Fruit fly (Drosophila melanogaster) whole organism, embryonic: ENCODE data around the gene Lcp65Ag1.

Experiments used
- BEAF-32 ChIP-seq: fragments of 200-800 bp; sonication (Bioruptor generic); optimal IDR thresholded peaks from 3 replicates; lab custom pipeline; 2017; ENCODE audit warnings: missing biosample characterization, missing genetic modification characterization, mild to moderate bottlenecking, moderate library complexity, missing genetic modification reagents
- CG10209 ChIP-seq: fragments of 200-800 bp; sonication (Bioruptor generic); optimal IDR thresholded peaks from 3 replicates; lab custom pipeline; 2017; ENCODE audit warnings: missing biosample characterization, mild to moderate bottlenecking, missing genetic modification characterization, missing genetic modification reagents
- CG10979 ChIP-seq: fragments of 200-800 bp; sonication (Bioruptor generic); optimal IDR thresholded peaks from 2 replicates; lab custom pipeline; 2018; ENCODE audit warnings: missing biosample characterization, mild to moderate bottlenecking, missing genetic modification characterization, moderate library complexity
- CG11560 ChIP-seq: fragments of 200-800 bp; sonication (Bioruptor generic); IDR thresholded peaks from 3 replicates; pipeline ENCODE4 v1.3.6; 2022; ENCODE audit warnings: missing biosample characterization, missing genetic modification characterization
- CG12071 ChIP-seq: fragments of 200-800 bp; sonication (Bioruptor generic); optimal IDR thresholded peaks from 3 replicates; lab custom pipeline; 2018; ENCODE audit warnings: missing biosample characterization, mild to moderate bottlenecking, missing genetic modification characterization
- CG12391 ChIP-seq: fragments of 200-800 bp; sonication (Bioruptor generic); optimal IDR thresholded peaks from 3 replicates; lab custom pipeline; 2018; ENCODE audit warnings: missing biosample characterization, mild to moderate bottlenecking, missing genetic modification characterization, moderate library complexity
- CG13424 ChIP-seq: fragments of 200-800 bp; sonication (Bioruptor generic); optimal IDR thresholded peaks from 2 replicates; lab custom pipeline; 2019; ENCODE audit warnings: missing biosample characterization, mild to moderate bottlenecking, missing genetic modification characterization, moderate library complexity
- CG17359 ChIP-seq: fragments of 200-800 bp; sonication (Bioruptor generic); optimal IDR thresholded peaks from 3 replicates; lab custom pipeline; 2018; ENCODE audit warnings: missing biosample characterization, mild to moderate bottlenecking, missing genetic modification characterization, moderate library complexity
- CG17361 ChIP-seq: fragments of 200-800 bp; sonication (Bioruptor generic); IDR thresholded peaks from 3 replicates; pipeline ENCODE4 v1.3.6; 2022; ENCODE audit warnings: missing biosample characterization, missing genetic modification characterization
- CG18262 ChIP-seq: fragments of 200-800 bp; optimal IDR thresholded peaks from 3 replicates; lab custom pipeline; 2019; ENCODE audit warnings: missing biosample characterization, mild to moderate bottlenecking, missing genetic modification characterization, moderate library complexity
- CG30403 ChIP-seq: fragments of 200-800 bp; sonication (Bioruptor generic); optimal IDR thresholded peaks from 3 replicates; lab custom pipeline; 2016; ENCODE audit warnings: missing biosample characterization, missing genetic modification characterization
- CG31441 ChIP-seq: fragments of 200-800 bp; sonication (Bioruptor generic); IDR thresholded peaks from 2 replicates; pipeline ENCODE4 v1.3.6; 2022; ENCODE audit warnings: missing biosample characterization, missing genetic modification characterization
- CG32767 ChIP-seq: fragments of 200-800 bp; sonication (Bioruptor generic); IDR thresholded peaks from 2 replicates; pipeline ENCODE4 v1.3.6; 2022; ENCODE audit warnings: missing biosample characterization, missing genetic modification characterization
- CG33557 ChIP-seq: fragments of 200-800 bp; sonication (Bioruptor generic); optimal IDR thresholded peaks from 2 replicates; lab custom pipeline; 2019; ENCODE audit warnings: missing biosample characterization, mild to moderate bottlenecking, missing genetic modification characterization, moderate library complexity
- CG4707 ChIP-seq: fragments of 200-800 bp; sonication (Bioruptor generic); optimal IDR thresholded peaks from 2 replicates; lab custom pipeline; 2018; ENCODE audit warnings: missing biosample characterization, mild to moderate bottlenecking, missing genetic modification characterization, moderate library complexity
- CG6175 ChIP-seq: fragments of 200-800 bp; sonication (Bioruptor generic); IDR thresholded peaks from 3 replicates; pipeline ENCODE4 v1.3.6; 2022; ENCODE audit warnings: missing biosample characterization, missing genetic modification characterization
- CG8290 ChIP-seq, 3 experiments: fragments of 200-800 bp; sonication (Bioruptor generic); optimal IDR thresholded peaks; 2 replicates each; lab custom pipeline; 2016 to 2019; ENCODE audit warnings: missing biosample characterization in 3 of 3, missing genetic modification characterization in 3 of 3, mild to moderate bottlenecking in 2 of 3, moderate library complexity in 1 of 3
- CG9609 ChIP-seq: fragments of 200-800 bp; sonication (Bioruptor generic); optimal IDR thresholded peaks from 3 replicates; lab custom pipeline; 2016; ENCODE audit warnings: missing biosample characterization, missing genetic modification characterization
- Deaf1 ChIP-seq: fragments of 200-800 bp; optimal IDR thresholded peaks from 3 replicates; lab custom pipeline; 2019; ENCODE audit warnings: missing biosample characterization, mild to moderate bottlenecking, missing genetic modification characterization, moderate library complexity
- Dll ChIP-seq: fragments of 200-800 bp; sonication (Bioruptor generic); IDR thresholded peaks from 4 replicates; pipeline ENCODE4 v1.3.6; 2022; ENCODE audit warnings: missing biosample characterization, missing genetic modification characterization; ENCODE audit not compliant: partially characterized antibody
- ERR ChIP-seq: fragments of 200-800 bp; sonication (Bioruptor generic); optimal IDR thresholded peaks from 2 replicates; lab custom pipeline; 2016; ENCODE audit warnings: missing biosample characterization, missing genetic modification characterization
- Ets65A ChIP-seq: fragments of 200-800 bp; sonication (Bioruptor generic); peaks from one replicate; lab custom pipeline; 2016; ENCODE audit warnings: missing biosample characterization, missing genetic modification characterization
- Hand ChIP-seq: fragments of 200-800 bp; sonication (Bioruptor generic); optimal IDR thresholded peaks from 2 replicates; lab custom pipeline; 2017; ENCODE audit warnings: mild to moderate bottlenecking, missing biosample characterization, missing genetic modification reagents, missing genetic modification characterization
- Mrtf ChIP-seq: fragments of 200-800 bp; sonication (Bioruptor generic); IDR thresholded peaks from 3 replicates; pipeline ENCODE4 v1.3.6; 2022; ENCODE audit warnings: missing biosample characterization, missing genetic modification characterization
- Rfx ChIP-seq: fragments of 200-800 bp; sonication (Bioruptor generic); IDR thresholded peaks from 2 replicates; pipeline ENCODE4 v1.3.6; 2022; ENCODE audit warnings: missing biosample characterization, missing genetic modification characterization
- Sox100B ChIP-seq: fragments of 200-800 bp; sonication (Bioruptor generic); optimal IDR thresholded peaks from 3 replicates; lab custom pipeline; 2018; ENCODE audit warnings: missing biosample characterization, mild to moderate bottlenecking, missing genetic modification characterization
- Sox102F ChIP-seq: fragments of 200-800 bp; sonication (Bioruptor generic); optimal IDR thresholded peaks from 2 replicates; lab custom pipeline; 2018; ENCODE audit warnings: missing biosample characterization, mild to moderate bottlenecking, missing genetic modification characterization, moderate library complexity
- Ssrp ChIP-seq: fragments of 200-800 bp; sonication (Bioruptor generic); optimal IDR thresholded peaks from 2 replicates; lab custom pipeline; 2018; ENCODE audit warnings: missing biosample characterization, mild to moderate bottlenecking, missing genetic modification characterization, moderate library complexity
- Trl ChIP-seq, 3 experiments: fragments of >200 bp in 2 of 3; fragments of 200-800 bp in 1 of 3; sonication (Bioruptor generic) in 1 of 3; optimal IDR thresholded peaks; 2 replicates in 1 of 3; 3 replicates in 2 of 3; lab custom pipeline; 2016 to 2017; ENCODE audit warnings: missing biosample characterization in 1 of 3, missing genetic modification characterization in 1 of 3
- btn ChIP-seq: fragments of 200-800 bp; sonication (Bioruptor generic); optimal IDR thresholded peaks from 2 replicates; lab custom pipeline; 2016; ENCODE audit warnings: missing biosample characterization, missing genetic modification characterization
- dmrt11E ChIP-seq: fragments of 200-800 bp; sonication (Bioruptor generic); optimal IDR thresholded peaks from 3 replicates; lab custom pipeline; 2018; ENCODE audit warnings: missing biosample characterization, mild to moderate bottlenecking, missing genetic modification characterization, moderate library complexity
- gcm ChIP-seq: fragments of 200-800 bp; sonication (Bioruptor generic); optimal IDR thresholded peaks from 2 replicates; lab custom pipeline; 2019; ENCODE audit warnings: missing biosample characterization, mild to moderate bottlenecking, missing genetic modification characterization, moderate library complexity
- gsb-n ChIP-seq: fragments of 200-800 bp; sonication (Bioruptor generic); optimal IDR thresholded peaks from 3 replicates; lab custom pipeline; 2018; ENCODE audit warnings: missing biosample characterization, mild to moderate bottlenecking, missing genetic modification characterization
- lab ChIP-seq: fragments of 200-800 bp; sonication (Bioruptor generic); optimal IDR thresholded peaks from 3 replicates; lab custom pipeline; 2017; ENCODE audit warnings: missing biosample characterization, missing genetic modification characterization, mild to moderate bottlenecking, moderate library complexity, missing genetic modification reagents
- lola ChIP-seq, 3 experiments: fragments of >200 bp in 2 of 3; fragments of 200-800 bp in 1 of 3; sonication (Bioruptor generic) in 1 of 3; optimal IDR thresholded peaks; 2 replicates each; lab custom pipeline; 2017 to 2019; ENCODE audit warnings: missing biosample characterization in 3 of 3, missing genetic modification characterization in 3 of 3, mild to moderate bottlenecking in 1 of 3, moderate library complexity in 1 of 3
- nmo ChIP-seq: fragments of 200-800 bp; sonication (Bioruptor generic); optimal IDR thresholded peaks from 2 replicates; lab custom pipeline; 2018; ENCODE audit warnings: missing biosample characterization, mild to moderate bottlenecking, missing genetic modification characterization, moderate library complexity
- prd ChIP-seq, 3 experiments: fragments of >200 bp in 2 of 3; fragments of 200-800 bp in 1 of 3; sonication (Bioruptor generic) in 1 of 3; optimal IDR thresholded peaks in 2 of 3; IDR thresholded peaks in 1 of 3; 2 replicates in 2 of 3; 3 replicates in 1 of 3; pipeline versions ENCODE4 v1.3.6 to Lab custom; 2017 to 2022; ENCODE audit warnings: missing biosample characterization in 1 of 3, missing genetic modification characterization in 1 of 3
- ro ChIP-seq: fragments of 200-800 bp; sonication (Bioruptor generic); IDR thresholded peaks from 2 replicates; pipeline ENCODE4 v1.3.6; 2022; ENCODE audit warnings: missing biosample characterization, missing genetic modification characterization
- row ChIP-seq: fragments of 200-800 bp; sonication (Bioruptor generic); IDR thresholded peaks from 3 replicates; pipeline ENCODE4 v1.3.6; 2022; ENCODE audit warnings: missing biosample characterization, missing genetic modification characterization
- scrt ChIP-seq: fragments of 200-800 bp; sonication (Bioruptor generic); optimal IDR thresholded peaks from 2 replicates; lab custom pipeline; 2018; ENCODE audit warnings: missing biosample characterization, mild to moderate bottlenecking, missing genetic modification characterization, moderate library complexity
- sd ChIP-seq: fragments of 200-800 bp; sonication (Bioruptor generic); optimal IDR thresholded peaks from 3 replicates; lab custom pipeline; 2018; ENCODE audit warnings: missing biosample characterization, mild to moderate bottlenecking, missing genetic modification characterization, moderate library complexity
- sens ChIP-seq: fragments of 200-800 bp; sonication (Bioruptor generic); peaks from one replicate; lab custom pipeline; 2016; ENCODE audit warnings: missing biosample characterization, missing genetic modification characterization
- slp2 ChIP-seq: fragments of 200-800 bp; sonication (Bioruptor generic); optimal IDR thresholded peaks from 2 replicates; lab custom pipeline; 2016; ENCODE audit warnings: missing biosample characterization, missing genetic modification characterization
- tin ChIP-seq: fragments of 200-800 bp; sonication (Bioruptor generic); optimal IDR thresholded peaks from 3 replicates; lab custom pipeline; 2016; ENCODE audit warnings: missing biosample characterization, missing genetic modification characterization
- zfh2 ChIP-seq: fragments of 200-800 bp; sonication (Bioruptor generic); optimal IDR thresholded peaks from 2 replicates; lab custom pipeline; 2016; ENCODE audit warnings: missing biosample characterization, missing genetic modification characterization

Lcp65Ag1 gene

DNA sequence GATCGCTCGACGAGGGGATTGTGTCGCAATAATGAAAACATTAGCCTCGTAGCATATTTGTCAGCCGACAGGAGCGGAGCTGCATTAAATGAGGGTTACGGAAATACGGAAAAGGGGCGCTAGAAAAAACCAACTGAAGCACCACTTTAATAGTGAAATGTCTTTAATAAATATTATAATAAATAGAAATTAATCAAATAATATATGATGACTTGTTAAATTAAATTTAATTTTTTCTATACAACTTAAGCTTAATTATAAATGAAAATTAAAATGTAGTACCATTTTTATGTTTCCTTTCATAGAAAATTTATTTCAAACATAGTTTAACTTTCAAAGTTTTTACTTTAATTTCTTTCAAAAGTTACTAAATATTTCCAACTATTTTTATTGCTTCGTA is 26.9 kb upstream of the Lcp65Ag1 start:
- no peak for TF ChIP-seq prd (optimal IDR thresholded peaks at IDR 0.05; lab: Kevin White, UChicago)
- TF ChIP-seq prd (GFP tag; IDR thresholded peaks at IDR 0.05; lab: Robert Waterston, UW): 0 out of 3 replicates have a peak, but pooled peaks have one; percentile 11
- peak; percentile 46 for TF ChIP-seq nmo (GFP tag; lab: Kevin White, UChicago)
- no peak for TF ChIP-seq zfh2 (GFP tag; lab: Kevin White, UChicago)
- TF ChIP-seq gsb-n: peak; percentile 58
- TF ChIP-seq ERR (GFP tag; lab: Kevin White, UChicago): no peak
- TF ChIP-seq CG12391 (tag; lab: Kevin White, UChicago): peak; percentile 28
- peak in 1 of 3 experiments; percentile 71 for TF ChIP-seq lola (GFP tag; optimal IDR thresholded peaks at IDR 0.05; lab: Kevin White, UChicago)
- TF ChIP-seq row: peak; percentile 39; the same call in 2 of the 3 replicates
- TF ChIP-seq Ssrp (tag; lab: Kevin White, UChicago): peak; percentile 34
- TF ChIP-seq CG13424 (tag; lab: Kevin White, UChicago): peak; percentile 20
- TF ChIP-seq dmrt11E (tag; lab: Kevin White, UChicago): peak; percentile 63
- peak; percentile 69 for TF ChIP-seq CG18262 (tag; lab: Kevin White, UChicago)
- peak; percentile 37 for TF ChIP-seq CG10979 (tag; lab: Kevin White, UChicago)
- TF ChIP-seq sd (tag; lab: Kevin White, UChicago): no peak
- 0 out of 3 replicates have a peak, but pooled peaks have one; percentile 36 for TF ChIP-seq Mrtf (GFP tag; lab: Robert Waterston, UW)
- TF ChIP-seq BEAF-32: no peak
- peak; percentile 65 for TF ChIP-seq Ets65A (GFP tag; lab: Kevin White, UChicago)

DNA sequence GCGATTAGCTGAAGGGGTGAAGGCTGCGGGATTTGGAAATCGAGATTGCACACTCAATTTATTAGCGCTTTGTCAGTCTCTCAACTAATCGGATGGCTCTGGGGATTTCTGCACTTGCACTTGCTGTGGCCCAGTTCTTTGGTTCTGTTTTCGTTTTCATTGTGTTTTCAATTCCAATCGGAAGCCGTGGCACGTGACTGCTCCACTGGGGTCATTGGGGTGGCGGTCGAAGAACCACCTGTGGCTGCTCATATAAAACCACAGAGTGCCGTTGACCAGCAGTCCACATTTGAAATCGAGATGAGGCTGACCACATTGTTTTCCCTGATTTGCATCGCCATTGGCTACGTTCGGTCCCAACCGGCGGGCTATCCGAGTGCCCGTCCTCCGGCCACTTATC is 25.4 kb upstream of the Lcp65Ag1 start, which contains the start of gene Cpr65Az:
TSS of gene Cpr65Az (plus strand) at position 301 of the 400 bp plus-strand sequence.
- no peak for TF ChIP-seq slp2 (GFP tag; lab: Kevin White, UChicago)
- peak; percentile 14 for TF ChIP-seq sens (GFP tag; lab: Kevin White, UChicago)
- no peak for TF ChIP-seq Hand (GFP tag; lab: Kevin White, UChicago)
- no peak for TF ChIP-seq Sox102F (GFP tag; lab: Kevin White, UChicago)

DNA sequence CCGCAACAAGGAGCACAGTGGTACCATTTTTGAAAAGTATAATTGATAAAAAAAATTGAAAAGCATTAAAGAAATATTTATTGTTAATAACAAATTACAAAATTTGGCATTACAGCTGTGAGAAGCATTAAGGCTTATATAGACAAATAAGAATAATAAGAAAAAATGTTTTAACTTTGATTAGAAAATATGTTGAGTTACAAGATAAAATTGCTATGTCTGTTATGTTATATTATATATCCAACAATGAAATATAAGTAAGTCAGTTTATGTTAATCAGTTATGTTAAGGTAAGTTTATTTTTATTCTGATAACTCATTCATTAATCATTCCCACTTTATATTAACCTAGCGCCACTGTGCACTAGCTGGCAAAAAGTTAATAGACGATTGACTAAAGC is 24.8 kb upstream of the Lcp65Ag1 start:
- TF ChIP-seq CG6175 (GFP tag; lab: Robert Waterston, UW) (no peak), btn (GFP tag; lab: Kevin White, UChicago) (no peak), Deaf1 (peak; percentile 1), CG17359 (tag; lab: Kevin White, UChicago) (peak; percentile 2), CG32767 (GFP tag; lab: Robert Waterston, UW) (no peak), lab (GFP tag; lab: Kevin White, UChicago) (no peak), CG11560 (tag; lab: Robert Waterston, UW) (no peak), CG13424 (tag; lab: Kevin White, UChicago) (peak; percentile 12), Sox100B (GFP tag; lab: Kevin White, UChicago) (peak; percentile 42), gcm (GFP tag; lab: Kevin White, UChicago) (no peak), CG4707 (no peak), CG8290 (GFP tag; optimal IDR thresholded peaks at IDR 0.05; lab: Kevin White, UChicago) (no peak), CG8290 (tag; optimal IDR thresholded peaks at IDR 0.05; lab: Kevin White, UChicago) (no peak), scrt (GFP tag; lab: Kevin White, UChicago) (no peak), CG12071 (GFP tag; lab: Kevin White, UChicago) (no peak), Trl (optimal IDR thresholded peaks at IDR 0.05; lab: Kevin White, UChicago) (no peak), Trl (GFP tag; optimal IDR thresholded peaks at IDR 0.05; lab: Kevin White, UChicago) (no peak), Dll (GFP tag; lab: Robert Waterston, UW) (no peak), CG18262 (tag; lab: Kevin White, UChicago) (peak; percentile 71), CG10209 (no peak), CG30403 (GFP tag; lab: Kevin White, UChicago) (peak; percentile 1), CG33557 (GFP tag; lab: Kevin White, UChicago) (no peak), row (0 out of 3 replicates have a peak, but pooled peaks have one; percentile 20), tin (no peak), CG17361 (GFP tag; lab: Robert Waterston, UW) (peak; percentile 72; the same call in 2 of the 3 replicates), ro (GFP tag; lab: Robert Waterston, UW) (no peak), CG31441 (peak; percentile 59), Rfx (GFP tag; lab: Robert Waterston, UW) (no peak), CG9609 (GFP tag; lab: Kevin White, UChicago) (no peak)
